Fruit fly (Drosophila melanogaster) whole organism, embryonic: ENCODE measurements around the gene CG13031.
A peak's percentile ranks its signal among the peaks of the same experiment; 100 is the strongest.

Experiments used
- ATbp ChIP-seq: fragments of 200-800 bp; sonication (Bioruptor generic); optimal IDR thresholded peaks from 2 replicates; lab custom pipeline; 2017; ENCODE audit warnings: missing biosample characterization, mild to moderate bottlenecking, missing genetic modification characterization, missing genetic modification reagents
- Aef1 ChIP-seq: fragments of 200-800 bp; sonication (Bioruptor generic); IDR thresholded peaks from 3 replicates; pipeline ENCODE4 v1.3.6; 2022; ENCODE audit warnings: missing biosample characterization, missing genetic modification characterization
- B-H1 ChIP-seq: fragments of 200-800 bp; sonication (Bioruptor generic); IDR thresholded peaks from 3 replicates; pipeline ENCODE4 v1.3.6; 2022; ENCODE audit warnings: missing biosample characterization, missing genetic modification characterization
- Bteb2 ChIP-seq: fragments of 200-800 bp; sonication (Bioruptor generic); optimal IDR thresholded peaks from 2 replicates; lab custom pipeline; 2016; ENCODE audit warnings: missing biosample characterization, missing genetic modification characterization
- CG10979 ChIP-seq: fragments of 200-800 bp; sonication (Bioruptor generic); optimal IDR thresholded peaks from 2 replicates; lab custom pipeline; 2018; ENCODE audit warnings: missing biosample characterization, mild to moderate bottlenecking, missing genetic modification characterization, moderate library complexity
- CG11723 ChIP-seq: fragments of 200-800 bp; sonication (Bioruptor generic); optimal IDR thresholded peaks from 2 replicates; lab custom pipeline; 2017; ENCODE audit warnings: missing biosample characterization, mild to moderate bottlenecking, missing genetic modification characterization
- CG12744 ChIP-seq: fragments of 200-800 bp; sonication (Bioruptor generic); optimal IDR thresholded peaks from 2 replicates; lab custom pipeline; 2016; ENCODE audit warnings: missing biosample characterization, missing genetic modification characterization
- CG13775 ChIP-seq: fragments of 200-800 bp; sonication (Bioruptor generic); optimal IDR thresholded peaks from 3 replicates; lab custom pipeline; 2017; ENCODE audit warnings: missing biosample characterization, mild to moderate bottlenecking, missing genetic modification characterization
- CG14050 ChIP-seq: fragments of 200-800 bp; sonication (Bioruptor generic); IDR thresholded peaks from 3 replicates; pipeline ENCODE4 v1.3.6; 2022; ENCODE audit warnings: missing biosample characterization, missing genetic modification characterization
- CG17612 ChIP-seq: fragments of 200-800 bp; sonication (Bioruptor generic); IDR thresholded peaks from 2 replicates; pipeline ENCODE4 v1.3.6; 2022; ENCODE audit warnings: missing biosample characterization, missing genetic modification characterization
- CG18262 ChIP-seq: fragments of 200-800 bp; optimal IDR thresholded peaks from 3 replicates; lab custom pipeline; 2019; ENCODE audit warnings: missing biosample characterization, mild to moderate bottlenecking, missing genetic modification characterization, moderate library complexity
- CG18599 ChIP-seq: fragments of 200-800 bp; sonication (Bioruptor generic); optimal IDR thresholded peaks from 3 replicates; lab custom pipeline; 2017; ENCODE audit warnings: missing biosample characterization, missing genetic modification characterization, mild to moderate bottlenecking, moderate library complexity, missing genetic modification reagents
- CG31365 ChIP-seq: fragments of 200-800 bp; sonication (Bioruptor generic); optimal IDR thresholded peaks from 2 replicates; lab custom pipeline; 2018; ENCODE audit warnings: missing biosample characterization, mild to moderate bottlenecking, missing genetic modification characterization
- CG3726 ChIP-seq: fragments of 200-800 bp; sonication (Bioruptor generic); IDR thresholded peaks from 3 replicates; pipeline ENCODE4, ENCODE4 v1.3.6; 2022; ENCODE audit warnings: missing biosample characterization, missing genetic modification characterization
- CG7745 ChIP-seq: fragments of 200-800 bp; sonication (Bioruptor generic); optimal IDR thresholded peaks from 2 replicates; lab custom pipeline; 2018; ENCODE audit warnings: missing biosample characterization, mild to moderate bottlenecking, missing genetic modification characterization, moderate library complexity
- CG7839 ChIP-seq: fragments of 200-800 bp; sonication (Bioruptor generic); optimal IDR thresholded peaks from 3 replicates; lab custom pipeline; 2018; ENCODE audit warnings: missing biosample characterization, mild to moderate bottlenecking, missing genetic modification characterization, moderate library complexity
- CG8290 ChIP-seq, 3 experiments: fragments of 200-800 bp; sonication (Bioruptor generic); optimal IDR thresholded peaks; 2 replicates each; lab custom pipeline; 2016 to 2019; ENCODE audit warnings: missing biosample characterization in 3 of 3, missing genetic modification characterization in 3 of 3, mild to moderate bottlenecking in 2 of 3, moderate library complexity in 1 of 3
- CG8765 ChIP-seq: fragments of 200-800 bp; sonication (Bioruptor generic); IDR thresholded peaks from 2 replicates; pipeline ENCODE4 v1.3.6; 2022; ENCODE audit warnings: missing biosample characterization, missing genetic modification characterization
- Camta ChIP-seq: fragments of 200-800 bp; sonication (Bioruptor generic); optimal IDR thresholded peaks from 2 replicates; lab custom pipeline; 2016; ENCODE audit warnings: missing biosample characterization, missing genetic modification characterization
- CkIIα-i1 ChIP-seq: fragments of 200-800 bp; sonication (Bioruptor generic); IDR thresholded peaks from 2 replicates; pipeline ENCODE4 v1.3.6; 2022; ENCODE audit warnings: missing biosample characterization, missing genetic modification characterization
- CrebB ChIP-seq: fragments of 200-800 bp; sonication (Bioruptor generic); optimal IDR thresholded peaks from 3 replicates; lab custom pipeline; 2018; ENCODE audit warnings: missing biosample characterization, mild to moderate bottlenecking, missing genetic modification characterization
- D19A ChIP-seq: fragments of 200-800 bp; optimal IDR thresholded peaks from 3 replicates; lab custom pipeline; 2019; ENCODE audit warnings: missing biosample characterization, mild to moderate bottlenecking, missing genetic modification characterization, moderate library complexity
- Deaf1 ChIP-seq: fragments of 200-800 bp; optimal IDR thresholded peaks from 3 replicates; lab custom pipeline; 2019; ENCODE audit warnings: missing biosample characterization, mild to moderate bottlenecking, missing genetic modification characterization, moderate library complexity
- HLH3B ChIP-seq: fragments of 200-800 bp; sonication (Bioruptor generic); IDR thresholded peaks from 2 replicates; pipeline ENCODE4 v1.3.6; 2022; ENCODE audit warnings: missing biosample characterization, missing genetic modification characterization
- Lpt ChIP-seq: fragments of >200 bp; optimal IDR thresholded peaks from 2 replicates; lab custom pipeline; 2018; ENCODE audit warnings: missing biosample characterization, missing genetic modification characterization
- Optix ChIP-seq: fragments of 200-800 bp; sonication (Bioruptor generic); IDR thresholded peaks from 3 replicates; pipeline ENCODE4 v1.3.6; 2022; ENCODE audit warnings: missing biosample characterization, missing genetic modification characterization
- Xrp1 ChIP-seq: fragments of 200-800 bp; sonication (Bioruptor generic); IDR thresholded peaks from 2 replicates; pipeline ENCODE4 v1.3.6; 2022; ENCODE audit warnings: missing biosample characterization, missing genetic modification characterization
- al ChIP-seq: fragments of 200-800 bp; sonication (Bioruptor generic); IDR thresholded peaks from 2 replicates; pipeline ENCODE4 v1.3.6; 2022; ENCODE audit warnings: missing biosample characterization, missing genetic modification characterization
- ap ChIP-seq: fragments of 200-800 bp; sonication (Bioruptor generic); IDR thresholded peaks from 2 replicates; pipeline ENCODE4 v1.3.6; 2022; ENCODE audit warnings: missing biosample characterization, missing genetic modification characterization
- btn ChIP-seq: fragments of 200-800 bp; sonication (Bioruptor generic); optimal IDR thresholded peaks from 2 replicates; lab custom pipeline; 2016; ENCODE audit warnings: missing biosample characterization, missing genetic modification characterization
- corto ChIP-seq: fragments of 200-800 bp; sonication (Bioruptor generic); optimal IDR thresholded peaks from 2 replicates; lab custom pipeline; 2016; ENCODE audit warnings: missing biosample characterization, mild to moderate bottlenecking, missing genetic modification characterization, moderate library complexity
- crp ChIP-seq, 2 experiments: fragments of 200-800 bp; sonication (Bioruptor generic); optimal IDR thresholded peaks; 2 replicates in 1 of 2; 3 replicates in 1 of 2; lab custom pipeline; 2017; ENCODE audit warnings: missing biosample characterization in 2 of 2, missing genetic modification characterization in 2 of 2, mild to moderate bottlenecking in 1 of 2, moderate library complexity in 1 of 2
- ems ChIP-seq: fragments of 200-800 bp; sonication (Bioruptor generic); optimal IDR thresholded peaks from 3 replicates; lab custom pipeline; 2016; ENCODE audit warnings: missing biosample characterization, missing genetic modification characterization
- eve ChIP-seq, 2 experiments: fragments of >200 bp; optimal IDR thresholded peaks; 2 replicates each; lab custom pipeline; 2017; ENCODE audit warnings: missing biosample characterization in 2 of 2, missing genetic modification characterization in 2 of 2
- gfzf ChIP-seq: fragments of 200-800 bp; sonication (Bioruptor generic); optimal IDR thresholded peaks from 2 replicates; lab custom pipeline; 2016; ENCODE audit warnings: missing biosample characterization, mild to moderate bottlenecking, missing genetic modification characterization, moderate library complexity
- grau ChIP-seq: fragments of 200-800 bp; optimal IDR thresholded peaks from 3 replicates; lab custom pipeline; 2019; ENCODE audit warnings: missing biosample characterization, mild to moderate bottlenecking, missing genetic modification characterization, moderate library complexity
- hkb ChIP-seq, 2 experiments: fragments of 200-800 bp in 1 of 2; fragments of >200 bp in 1 of 2; sonication (Bioruptor generic) in 1 of 2; IDR thresholded peaks in 1 of 2; optimal IDR thresholded peaks in 1 of 2; 2 replicates each; pipeline versions ENCODE4 v1.3.6 to Lab custom; 2017 to 2022; ENCODE audit warnings: missing biosample characterization in 1 of 2, missing genetic modification characterization in 1 of 2
- ken ChIP-seq: fragments of 200-800 bp; sonication (Bioruptor generic); IDR thresholded peaks from 3 replicates; pipeline ENCODE4 v1.3.6; 2022; ENCODE audit warnings: missing biosample characterization, missing genetic modification characterization
- knrl ChIP-seq: fragments of 200-800 bp; sonication (Bioruptor generic); IDR thresholded peaks from 3 replicates; pipeline ENCODE4 v1.3.6; 2022; ENCODE audit warnings: missing biosample characterization, missing genetic modification characterization; ENCODE audit not compliant: partially characterized antibody
- lov ChIP-seq, 2 experiments: fragments of 200-800 bp in 1 of 2; fragments of >200 bp in 1 of 2; sonication (Bioruptor generic) in 1 of 2; IDR thresholded peaks in 1 of 2; optimal IDR thresholded peaks in 1 of 2; 2 replicates in 1 of 2; 3 replicates in 1 of 2; pipeline versions ENCODE4 v1.3.6 to Lab custom; 2017 to 2022; ENCODE audit warnings: missing biosample characterization in 1 of 2, missing genetic modification characterization in 1 of 2
- pan ChIP-seq, 4 experiments: fragments of >200 bp in 3 of 4; fragments of 200-800 bp in 1 of 4; sonication (Bioruptor generic) in 1 of 4; optimal IDR thresholded peaks in 3 of 4; IDR thresholded peaks in 1 of 4; 2 replicates each; pipeline versions ENCODE4 v1.3.6 to Lab custom; 2017 to 2022; ENCODE audit warnings: missing biosample characterization in 2 of 4, missing genetic modification characterization in 2 of 4, mixed read lengths in 1 of 4
- pho ChIP-seq: fragments of 200-800 bp; sonication (Bioruptor generic); optimal IDR thresholded peaks from 2 replicates; lab custom pipeline; 2016; ENCODE audit warnings: missing biosample characterization, missing genetic modification characterization
- shn ChIP-seq: fragments of 200-800 bp; sonication (Bioruptor generic); optimal IDR thresholded peaks from 3 replicates; lab custom pipeline; 2016; ENCODE audit warnings: missing biosample characterization, missing genetic modification characterization
- tgo ChIP-seq: fragments of 200-800 bp; sonication (Bioruptor generic); IDR thresholded peaks from 3 replicates; pipeline ENCODE4 v1.3.6; 2022; ENCODE audit warnings: missing biosample characterization, missing genetic modification characterization
- tio ChIP-seq: fragments of 200-800 bp; sonication (Bioruptor generic); optimal IDR thresholded peaks from 2 replicates; lab custom pipeline; 2017; ENCODE audit warnings: missing biosample characterization, missing genetic modification characterization, inconsistent platforms
- trem ChIP-seq: fragments of 200-800 bp; optimal IDR thresholded peaks from 3 replicates; lab custom pipeline; 2019; ENCODE audit warnings: missing biosample characterization, mild to moderate bottlenecking, missing genetic modification characterization, moderate library complexity

The CG13031 gene

dm6 chr3L:16765647-16766628 lies 41.3 kb downstream of the CG13031 start, which contains the start of gene Nrt (continued):
- TF ChIP-seq B-H1 (GFP tag; lab: Robert Waterston, UW) (no peak), Camta (no peak), CG10979 (tag; lab: Kevin White, UChicago) (peak; percentile 69), CG18262 (tag; lab: Kevin White, UChicago) (peak; percentile 73), CG3726 (GFP tag; lab: Robert Waterston, UW) (0 out of 3 replicates have a peak, but pooled peaks have one; percentile 9), CkIIα-i1 (GFP tag; lab: Robert Waterston, UW) (no peak), ken (GFP tag; lab: Robert Waterston, UW) (no peak), corto (peak; percentile 4), hkb (optimal IDR thresholded peaks at IDR 0.05; lab: Kevin White, UChicago) (no peak), hkb (GFP tag; IDR thresholded peaks at IDR 0.05; lab: Robert Waterston, UW) (peak; percentile 79), CG8765 (GFP tag; lab: Robert Waterston, UW) (no peak), btn (no peak), CG31365 (tag; lab: Kevin White, UChicago) (no peak), gfzf (GFP tag; lab: Kevin White, UChicago) (no peak), shn (GFP tag; lab: Kevin White, UChicago) (no peak), tgo (GFP tag; lab: Robert Waterston, UW) (peak; percentile 44; the same call in 1 of the 3 replicates), pho (GFP tag; lab: Kevin White, UChicago) (no peak), CrebB (peak; percentile 43), crp (GFP tag; optimal IDR thresholded peaks at IDR 0.05; lab: Kevin White, UChicago) (no peak), Lpt (GFP tag; lab: Kevin White, UChicago) (no peak), CG14050 (peak; percentile 59; the same call in 2 of the 3 replicates), CG12744 (GFP tag; lab: Kevin White, UChicago) (no peak), CG8290 (GFP tag; optimal IDR thresholded peaks at IDR 0.05; lab: Kevin White, UChicago) (peak; percentile 41), CG8290 (tag; optimal IDR thresholded peaks at IDR 0.05; lab: Kevin White, UChicago) (peak; percentile 2 to 56), knrl (GFP tag; lab: Robert Waterston, UW) (no peak; the same call in 1 of the 3 replicates), pan (optimal IDR thresholded peaks at IDR 0.05; lab: Kevin White, UChicago) (no peak), pan (GFP tag; optimal IDR thresholded peaks at IDR 0.05 in 1 of 2, IDR thresholded peaks at IDR 0.05 in 1 of 2) (no peak), CG7839 (tag; lab: Kevin White, UChicago) (peak; percentile 63), trem (tag; lab: Kevin White, UChicago) (peak; percentile 38), CG17612 (GFP tag; lab: Robert Waterston, UW) (no peak), ATbp (GFP tag; lab: Kevin White, UChicago) (peak; percentile 65), Deaf1 (peak; percentile 37), CG11723 (GFP tag; lab: Kevin White, UChicago) (peak; percentile 0), grau (peak; percentile 77), Aef1 (peak; percentile 48; the same call in 1 of the 3 replicates), Bteb2 (no peak), eve (GFP tag; optimal IDR thresholded peaks at IDR 0.05; lab: Kevin White, UChicago) (peak in 1 of 2 experiments; percentile 89), Optix (GFP tag; lab: Robert Waterston, UW) (no peak), CG13775 (GFP tag; lab: Kevin White, UChicago) (peak; percentile 57), CG18599 (peak; percentile 83), D19A (tag; lab: Kevin White, UChicago) (peak; percentile 58), ap (GFP tag; lab: Robert Waterston, UW) (no peak; the same call in 1 of the 2 replicates), CG7745 (no peak), HLH3B (GFP tag; lab: Robert Waterston, UW) (peak; percentile 60; the same call in 1 of the 2 replicates), ems (GFP tag; lab: Kevin White, UChicago) (no peak), Xrp1 (peak; percentile 80), al (no peak), tio (GFP tag; lab: Kevin White, UChicago) (no peak), lov (optimal IDR thresholded peaks at IDR 0.05; lab: Kevin White, UChicago) (no peak), lov (GFP tag; IDR thresholded peaks at IDR 0.05; lab: Robert Waterston, UW) (0 out of 3 replicates have a peak, but pooled peaks have one; percentile 64)
